Worm (Caenorhabditis elegans): ENCODE measurements around the gene T18D3.1.

T18D3.1 gene

DNA sequence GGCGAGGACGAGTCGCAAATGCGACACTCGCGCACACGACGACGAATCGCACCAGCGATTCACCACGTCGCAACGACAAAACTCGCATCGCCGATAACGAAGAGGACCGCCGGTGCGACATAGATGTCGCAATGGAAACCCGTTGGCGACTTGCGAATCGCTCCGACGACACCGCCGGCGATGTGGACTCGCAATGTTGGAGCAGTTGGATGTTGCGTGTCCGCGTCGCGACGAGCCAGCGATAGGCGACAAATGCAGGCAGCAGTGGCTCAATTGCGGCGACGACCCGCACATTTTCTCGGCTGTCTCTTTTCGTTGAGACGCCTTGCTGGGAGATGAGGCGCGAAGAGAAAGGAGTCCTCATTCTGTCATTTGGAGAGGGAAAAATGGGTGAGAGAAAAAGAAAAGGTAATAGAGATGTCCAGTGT, 2.4 kb upstream of the T18D3.1 start (continued):
- no peak for TF ChIP-seq F39B2.1 (GFP tag; IDR thresholded peaks at IDR 0.05)
- no peak for TF ChIP-seq cebp-2 (GFP tag; IDR thresholded peaks at IDR 0.05)
- TF ChIP-seq Y67H2A.10 (GFP tag; conservative IDR thresholded peaks at IDR 0.05), result no peak
- TF ChIP-seq Y53G8AR.9 (GFP tag; conservative IDR thresholded peaks at IDR 0.05), result no peak
- no peak for TF ChIP-seq Y56A3A.18 (GFP tag; IDR thresholded peaks at IDR 0.05)
- TF ChIP-seq unc-62 (GFP tag; optimal IDR thresholded peaks at IDR 0.05), result no peak
- no peak for TF ChIP-seq tlf-1 (GFP tag; optimal IDR thresholded peaks at IDR 0.05)
- peak; percentile 69 for TF ChIP-seq madf-10 (tag; optimal IDR thresholded peaks at IDR 0.05)
- TF ChIP-seq fkh-3 (tag; optimal IDR thresholded peaks at IDR 0.05), result peak; percentile 12
- TF ChIP-seq dpl-1 (GFP tag; optimal IDR thresholded peaks at IDR 0.05), result no peak
- TF ChIP-seq sdz-38 (tag; optimal IDR thresholded peaks at IDR 0.05), result no peak
- 0 out of 2 replicates have a peak, but pooled peaks have one; percentile 20 for TF ChIP-seq lir-1 (GFP tag; conservative IDR thresholded peaks at IDR 0.05)
- no peak for TF ChIP-seq dpff-1 (tag; optimal IDR thresholded peaks at IDR 0.05)

DNA sequence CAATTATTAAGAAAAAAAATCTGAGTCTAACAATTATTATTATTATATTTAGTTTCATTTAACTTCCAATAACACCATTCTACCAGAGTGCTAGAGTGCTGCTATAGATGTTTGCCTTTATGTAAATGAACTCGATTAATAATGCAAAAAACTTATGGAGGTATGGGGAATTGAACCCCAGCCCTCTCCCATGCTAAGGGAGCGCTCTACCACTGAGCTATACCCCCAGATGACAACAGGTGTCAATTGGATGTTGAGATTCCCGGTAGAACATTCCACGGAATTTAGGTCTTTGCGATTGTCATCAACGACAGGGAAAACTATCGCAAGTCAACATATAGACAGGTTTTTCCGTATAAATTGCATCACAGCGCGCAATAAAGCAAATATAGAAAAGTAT, 3.5 kb downstream of the T18D3.1 start:
- TF ChIP-seq rec-8 (tag; optimal IDR thresholded peaks at IDR 0.05) (peak; percentile 21 to 64), tlf-1 (GFP tag; optimal IDR thresholded peaks at IDR 0.05) (no peak), B0261.1 (tag; optimal IDR thresholded peaks at IDR 0.05) (peak; percentile 92), nhr-27 (tag; optimal IDR thresholded peaks at IDR 0.05) (peak; percentile 74), cebp-2 (GFP tag; IDR thresholded peaks at IDR 0.05) (peak; percentile 71; the same call in 1 of the 2 replicates), K11D2.4 (GFP tag; IDR thresholded peaks at IDR 0.05) (0 out of 2 replicates have a peak, but pooled peaks have one; percentile 37), lag-1 (GFP tag; IDR thresholded peaks at IDR 0.05) (no peak), ama-1 (optimal IDR thresholded peaks at IDR 0.05) (no peak), ama-1 (GFP tag; optimal IDR thresholded peaks at IDR 0.05) (peak in 1 of 2 experiments; percentile 29), snpc-1.1 (tag; optimal IDR thresholded peaks at IDR 0.05; ENCODE audit: insufficient read depth) (peak; percentile 36), F22D6.2 (tag; optimal IDR thresholded peaks at IDR 0.05) (peak; percentile 55), lir-1 (GFP tag; conservative IDR thresholded peaks at IDR 0.05) (no peak), Y56A3A.18 (GFP tag; IDR thresholded peaks at IDR 0.05) (peak; percentile 84; the same call in 1 of the 2 replicates), F57A8.1 (GFP tag; optimal IDR thresholded peaks at IDR 0.05) (no peak), bed-1 (GFP tag; IDR thresholded peaks at IDR 0.05) (no peak), him-1 (tag; optimal IDR thresholded peaks at IDR 0.05) (peak; percentile 96), lsl-1 (GFP tag; optimal IDR thresholded peaks at IDR 0.05) (peak; percentile 13), aptf-2 (GFP tag; conservative IDR thresholded peaks at IDR 0.05) (no peak), athp-1 (tag; optimal IDR thresholded peaks at IDR 0.05) (peak; percentile 60), unc-130 (GFP tag; optimal IDR thresholded peaks at IDR 0.05) (peak; percentile 37), madf-10 (tag; optimal IDR thresholded peaks at IDR 0.05) (peak; percentile 80), madf-6 (GFP tag; IDR thresholded peaks at IDR 0.05) (peak; percentile 70), akir-1 (GFP tag; optimal IDR thresholded peaks at IDR 0.05) (no peak), ekl-4 (GFP tag; IDR thresholded peaks at IDR 0.05) (peak; percentile 75; the same call in 1 of the 2 replicates), attf-3 (GFP tag; conservative IDR thresholded peaks at IDR 0.05) (no peak), efl-1 (GFP tag; optimal IDR thresholded peaks at IDR 0.05) (no peak), hlh-26 (GFP tag; conservative IDR thresholded peaks at IDR 0.05) (no peak), lsy-27 (tag; optimal IDR thresholded peaks at IDR 0.05; ENCODE audit: borderline replicate concordance, insufficient read depth) (peak; percentile 46), F57C9.4 (tag; optimal IDR thresholded peaks at IDR 0.05) (no peak), somi-1 (GFP tag; optimal IDR thresholded peaks at IDR 0.05) (peak; percentile 8), ztf-18 (tag; optimal IDR thresholded peaks at IDR 0.05) (peak; percentile 62), egl-18 (GFP tag; IDR thresholded peaks at IDR 0.05) (0 out of 2 replicates have a peak, but pooled peaks have one; percentile 58), nfya-2 (GFP tag; IDR thresholded peaks at IDR 0.05) (no peak), F49E8.2 (tag; optimal IDR thresholded peaks at IDR 0.05; ENCODE audit: insufficient read depth) (peak; percentile 20), nhr-80 (tag; optimal IDR thresholded peaks at IDR 0.05) (peak; percentile 30), F55B11.4 (tag; optimal IDR thresholded peaks at IDR 0.05; ENCODE audit: borderline replicate concordance, insufficient read depth) (no peak), B0336.3 (GFP tag; IDR thresholded peaks at IDR 0.05) (no peak), chd-7 (tag; optimal IDR thresholded peaks at IDR 0.05) (peak; percentile 73), F52B5.7 (tag; optimal IDR thresholded peaks at IDR 0.05) (peak; percentile 69)
